Worm (Caenorhabditis elegans) whole organism, mixed stage, embryonic: ENCODE measurements around the gene C26H9A.4.

ENCODE experiments used
- lin-13 ChIP-seq: fragments of 150-350 bp; optimal IDR thresholded peaks from 2 replicates; lab custom pipeline; 2014; ENCODE audit warnings: missing biosample characterization, missing genetic modification characterization
- lin-32 ChIP-seq: fragments of 200-800 bp; sonication (Bioruptor generic); optimal IDR thresholded peaks from 2 replicates; lab custom pipeline; 2018; ENCODE audit warnings: mild to moderate bottlenecking, missing genetic modification characterization, missing compliant biosample characterization

DNA sequence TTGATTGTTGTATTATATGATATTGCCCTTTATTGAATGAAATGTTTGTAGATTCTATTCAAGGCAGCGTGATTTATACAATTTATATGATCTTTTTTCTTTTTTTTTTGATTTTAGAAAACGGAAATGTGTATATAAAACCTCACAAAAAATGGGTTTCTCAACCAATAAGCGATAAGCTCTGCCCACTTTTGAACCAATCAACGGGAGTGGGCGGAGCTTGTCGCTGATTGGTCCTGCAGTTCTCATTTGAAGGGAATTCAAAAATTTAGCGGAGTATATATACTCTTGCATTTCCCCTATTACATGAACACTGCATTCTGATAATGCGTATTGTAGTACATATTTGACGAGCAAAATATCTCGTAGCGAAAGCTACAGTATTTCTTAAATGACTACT lies 2.6 kb upstream of the C26H9A.4 start:
- TF ChIP-seq lin-13 (tag; lab: Kevin White, UChicago) (no peak), lin-32 (no peak)
